Fruit fly (Drosophila melanogaster) whole organism, embryonic: ENCODE results near the gene Cyp28d2.

ENCODE experiments used
- Aef1 ChIP-seq: fragments of 200-800 bp; sonication (Bioruptor generic); IDR thresholded peaks from 3 replicates; pipeline ENCODE4 v1.3.6; 2022; ENCODE audit warnings: missing biosample characterization, missing genetic modification characterization
- Atf6 ChIP-seq: fragments of 200-800 bp; sonication (Bioruptor generic); IDR thresholded peaks from 2 replicates; pipeline ENCODE4 v1.3.6; 2022; ENCODE audit warnings: missing biosample characterization, missing genetic modification characterization
- BEAF-32 ChIP-seq: fragments of 200-800 bp; sonication (Bioruptor generic); optimal IDR thresholded peaks from 3 replicates; lab custom pipeline; 2017; ENCODE audit warnings: missing biosample characterization, missing genetic modification characterization, mild to moderate bottlenecking, moderate library complexity, missing genetic modification reagents
- Blimp-1 ChIP-seq: fragments of 200-800 bp; sonication (Bioruptor generic); optimal IDR thresholded peaks from 3 replicates; lab custom pipeline; 2018; ENCODE audit warnings: missing biosample characterization, missing genetic modification characterization, mild to moderate bottlenecking, moderate library complexity, missing genetic modification reagents
- CG10366 ChIP-seq: fragments of 200-800 bp; sonication (Bioruptor generic); IDR thresholded peaks from 2 replicates; pipeline ENCODE4 v1.3.6; 2022; ENCODE audit warnings: missing biosample characterization, missing genetic modification characterization
- CG10431 ChIP-seq: fragments of 200-800 bp; sonication (Bioruptor generic); optimal IDR thresholded peaks from 3 replicates; lab custom pipeline; 2018; ENCODE audit warnings: missing biosample characterization, mild to moderate bottlenecking, missing genetic modification characterization
- CG10543 ChIP-seq: fragments of 200-800 bp; sonication (Bioruptor generic); optimal IDR thresholded peaks from 3 replicates; lab custom pipeline; 2017; ENCODE audit warnings: missing biosample characterization, mild to moderate bottlenecking, missing genetic modification characterization, moderate library complexity
- CG12071 ChIP-seq: fragments of 200-800 bp; sonication (Bioruptor generic); optimal IDR thresholded peaks from 3 replicates; lab custom pipeline; 2018; ENCODE audit warnings: missing biosample characterization, mild to moderate bottlenecking, missing genetic modification characterization
- CG15269 ChIP-seq: fragments of 200-800 bp; sonication (Bioruptor generic); optimal IDR thresholded peaks from 2 replicates; lab custom pipeline; 2018; ENCODE audit warnings: missing biosample characterization, mild to moderate bottlenecking, missing genetic modification characterization, moderate library complexity
- CG1603 ChIP-seq: fragments of 200-800 bp; sonication (Bioruptor generic); optimal IDR thresholded peaks from 2 replicates; lab custom pipeline; 2019; ENCODE audit warnings: missing biosample characterization, mild to moderate bottlenecking, missing genetic modification characterization, moderate library complexity
- CG17186 ChIP-seq: fragments of 200-800 bp; sonication (Bioruptor generic); optimal IDR thresholded peaks from 3 replicates; lab custom pipeline; 2017; ENCODE audit warnings: missing biosample characterization, missing genetic modification reagents, missing genetic modification characterization
- CG17328 ChIP-seq: fragments of 200-800 bp; sonication (Bioruptor generic); IDR thresholded peaks from 2 replicates; pipeline ENCODE4 v1.3.6; 2022; ENCODE audit warnings: missing biosample characterization, missing genetic modification characterization
- CG18011 ChIP-seq: fragments of 200-800 bp; sonication (Bioruptor generic); optimal IDR thresholded peaks from 2 replicates; lab custom pipeline; 2017; ENCODE audit warnings: missing biosample characterization, missing genetic modification characterization, mild to moderate bottlenecking, moderate library complexity, missing genotype
- CG18262 ChIP-seq: fragments of 200-800 bp; optimal IDR thresholded peaks from 3 replicates; lab custom pipeline; 2019; ENCODE audit warnings: missing biosample characterization, mild to moderate bottlenecking, missing genetic modification characterization, moderate library complexity
- CG30431 ChIP-seq: fragments of 200-800 bp; sonication (Bioruptor generic); optimal IDR thresholded peaks from 2 replicates; lab custom pipeline; 2017; ENCODE audit warnings: missing biosample characterization, missing genetic modification characterization
- CG33557 ChIP-seq: fragments of 200-800 bp; sonication (Bioruptor generic); optimal IDR thresholded peaks from 2 replicates; lab custom pipeline; 2019; ENCODE audit warnings: missing biosample characterization, mild to moderate bottlenecking, missing genetic modification characterization, moderate library complexity
- CG3726 ChIP-seq: fragments of 200-800 bp; sonication (Bioruptor generic); IDR thresholded peaks from 3 replicates; pipeline ENCODE4, ENCODE4 v1.3.6; 2022; ENCODE audit warnings: missing biosample characterization, missing genetic modification characterization
- CG4328 ChIP-seq: fragments of 200-800 bp; sonication (Bioruptor generic); optimal IDR thresholded peaks from 3 replicates; lab custom pipeline; 2017; ENCODE audit warnings: missing biosample characterization, missing genetic modification reagents, missing genetic modification characterization
- CG6175 ChIP-seq: fragments of 200-800 bp; sonication (Bioruptor generic); IDR thresholded peaks from 3 replicates; pipeline ENCODE4 v1.3.6; 2022; ENCODE audit warnings: missing biosample characterization, missing genetic modification characterization
- CG6254 ChIP-seq: fragments of 200-800 bp; sonication (Bioruptor generic); optimal IDR thresholded peaks from 3 replicates; lab custom pipeline; 2017; ENCODE audit warnings: mild to moderate bottlenecking, missing biosample characterization, missing genetic modification reagents, missing genetic modification characterization
- CG6791 ChIP-seq: fragments of 200-800 bp; sonication (Bioruptor generic); IDR thresholded peaks from 3 replicates; pipeline ENCODE4 v1.3.6; 2022; ENCODE audit warnings: missing biosample characterization, missing genetic modification characterization; ENCODE audit not compliant: partially characterized antibody
- CG8388 ChIP-seq: fragments of 200-800 bp; sonication (Bioruptor generic); optimal IDR thresholded peaks from 2 replicates; lab custom pipeline; 2019; ENCODE audit warnings: missing biosample characterization, mild to moderate bottlenecking, missing genetic modification characterization, moderate library complexity
- CG8924 ChIP-seq: fragments of 200-800 bp; optimal IDR thresholded peaks from 3 replicates; lab custom pipeline; 2019; ENCODE audit warnings: missing biosample characterization, mild to moderate bottlenecking, missing genetic modification characterization, moderate library complexity
- CG8944 ChIP-seq: fragments of 200-800 bp; sonication (Bioruptor generic); optimal IDR thresholded peaks from 3 replicates; lab custom pipeline; 2016; ENCODE audit warnings: missing biosample characterization, missing genetic modification characterization
- CTCF ChIP-seq: fragments of 200-800 bp; sonication (Bioruptor generic); optimal IDR thresholded peaks from 2 replicates; lab custom pipeline; 2017; ENCODE audit warnings: missing biosample characterization, mild to moderate bottlenecking, missing genetic modification characterization, moderate library complexity
- D ChIP-seq, 2 experiments: fragments of 200-800 bp in 1 of 2; fragments of >200 bp in 1 of 2; sonication (Bioruptor generic) in 1 of 2; optimal IDR thresholded peaks; 2 replicates in 1 of 2; 3 replicates in 1 of 2; lab custom pipeline; 2017; ENCODE audit warnings: mild to moderate bottlenecking in 1 of 2, missing biosample characterization in 1 of 2, missing genetic modification characterization in 1 of 2, missing genetic modification reagents in 1 of 2
- Dip2 ChIP-seq: fragments of 200-800 bp; sonication (Bioruptor generic); IDR thresholded peaks from 2 replicates; pipeline ENCODE4 v1.3.6; 2022; ENCODE audit warnings: missing biosample characterization, missing genetic modification characterization
- Dip3 ChIP-seq: fragments of 200-800 bp; sonication (Bioruptor generic); optimal IDR thresholded peaks from 3 replicates; lab custom pipeline; 2016; ENCODE audit warnings: missing biosample characterization, missing genetic modification characterization
- Dp ChIP-seq: fragments of 200-800 bp; sonication (Bioruptor generic); optimal IDR thresholded peaks from 2 replicates; lab custom pipeline; 2018; ENCODE audit warnings: missing biosample characterization, mild to moderate bottlenecking, missing genetic modification characterization, moderate library complexity
- ERR ChIP-seq: fragments of 200-800 bp; sonication (Bioruptor generic); optimal IDR thresholded peaks from 2 replicates; lab custom pipeline; 2016; ENCODE audit warnings: missing biosample characterization, missing genetic modification characterization
- Fer1 ChIP-seq: fragments of 200-800 bp; sonication (Bioruptor generic); optimal IDR thresholded peaks from 2 replicates; lab custom pipeline; 2017; ENCODE audit warnings: missing biosample characterization, mild to moderate bottlenecking, missing genetic modification characterization
- HmgD ChIP-seq: fragments of 200-800 bp; sonication (Bioruptor generic); optimal IDR thresholded peaks from 3 replicates; lab custom pipeline; 2016; ENCODE audit warnings: missing biosample characterization, missing genetic modification characterization
- Mrtf ChIP-seq: fragments of 200-800 bp; sonication (Bioruptor generic); IDR thresholded peaks from 3 replicates; pipeline ENCODE4 v1.3.6; 2022; ENCODE audit warnings: missing biosample characterization, missing genetic modification characterization
- Nf-YA ChIP-seq: fragments of 200-800 bp; sonication (Bioruptor generic); IDR thresholded peaks from 2 replicates; pipeline ENCODE4 v1.3.6; 2022; ENCODE audit warnings: missing biosample characterization, missing genetic modification characterization
- Rx ChIP-seq: fragments of 200-800 bp; sonication (Bioruptor generic); IDR thresholded peaks from 2 replicates; pipeline ENCODE4 v1.3.6; 2022; ENCODE audit warnings: missing biosample characterization, missing genetic modification characterization
- Xrp1 ChIP-seq: fragments of 200-800 bp; sonication (Bioruptor generic); IDR thresholded peaks from 2 replicates; pipeline ENCODE4 v1.3.6; 2022; ENCODE audit warnings: missing biosample characterization, missing genetic modification characterization
- amos ChIP-seq: fragments of 200-800 bp; sonication (Bioruptor generic); IDR thresholded peaks from 2 replicates; pipeline ENCODE4 v1.3.6; 2022; ENCODE audit warnings: missing biosample characterization, missing genetic modification characterization; ENCODE audit not compliant: partially characterized antibody
- ash1 ChIP-seq: fragments of 200-800 bp; sonication (Bioruptor generic); optimal IDR thresholded peaks from 2 replicates; lab custom pipeline; 2018; ENCODE audit warnings: missing biosample characterization, mild to moderate bottlenecking, missing genetic modification characterization
- az2 ChIP-seq: fragments of 200-800 bp; sonication (Bioruptor generic); optimal IDR thresholded peaks from 3 replicates; lab custom pipeline; 2016; ENCODE audit warnings: missing biosample characterization, missing genetic modification characterization
- emc ChIP-seq: fragments of 200-800 bp; sonication (Bioruptor generic); optimal IDR thresholded peaks from 2 replicates; lab custom pipeline; 2016; ENCODE audit warnings: missing biosample characterization, missing genetic modification characterization
- gce ChIP-seq: fragments of 200-800 bp; sonication (Bioruptor generic); IDR thresholded peaks from 3 replicates; pipeline ENCODE4 v1.3.6; 2022; ENCODE audit warnings: missing biosample characterization, missing genetic modification characterization
- gem ChIP-seq: fragments of 200-800 bp; sonication (Bioruptor generic); optimal IDR thresholded peaks from 2 replicates; lab custom pipeline; 2019; ENCODE audit warnings: missing biosample characterization, mild to moderate bottlenecking, missing genetic modification characterization, moderate library complexity
- grau ChIP-seq: fragments of 200-800 bp; optimal IDR thresholded peaks from 3 replicates; lab custom pipeline; 2019; ENCODE audit warnings: missing biosample characterization, mild to moderate bottlenecking, missing genetic modification characterization, moderate library complexity
- ham ChIP-seq: fragments of 200-800 bp; sonication (Bioruptor generic); IDR thresholded peaks from 2 replicates; pipeline ENCODE4 v1.3.6; 2022; ENCODE audit warnings: missing biosample characterization, missing genetic modification characterization
- jing ChIP-seq: fragments of 200-800 bp; sonication (Bioruptor generic); optimal IDR thresholded peaks from 2 replicates; lab custom pipeline; 2018; ENCODE audit warnings: missing biosample characterization, mild to moderate bottlenecking, missing genetic modification characterization
- lbe ChIP-seq: fragments of 200-800 bp; sonication (Bioruptor generic); optimal IDR thresholded peaks from 2 replicates; lab custom pipeline; 2016; ENCODE audit warnings: missing biosample characterization, mild to moderate bottlenecking, missing genetic modification characterization
- onecut ChIP-seq: fragments of 200-800 bp; sonication (Bioruptor generic); IDR thresholded peaks from 2 replicates; pipeline ENCODE4 v1.3.6; 2022; ENCODE audit warnings: missing biosample characterization, missing genetic modification characterization
- phol ChIP-seq: fragments of 200-800 bp; sonication (Bioruptor generic); optimal IDR thresholded peaks from 3 replicates; lab custom pipeline; 2018; ENCODE audit warnings: missing biosample characterization, mild to moderate bottlenecking, missing genetic modification characterization, moderate library complexity
- sens ChIP-seq: fragments of 200-800 bp; sonication (Bioruptor generic); peaks from one replicate; lab custom pipeline; 2016; ENCODE audit warnings: missing biosample characterization, missing genetic modification characterization
- sna ChIP-seq: fragments of 200-800 bp; sonication (Bioruptor generic); IDR thresholded peaks from 2 replicates; pipeline ENCODE4 v1.3.6; 2022; ENCODE audit warnings: missing biosample characterization, missing genetic modification characterization; ENCODE audit not compliant: partially characterized antibody
- vvl ChIP-seq: fragments of 200-800 bp; sonication (Bioruptor generic); IDR thresholded peaks from 2 replicates; pipeline ENCODE4 v1.3.6; 2022; ENCODE audit warnings: missing biosample characterization, missing genetic modification characterization
- wdn ChIP-seq: fragments of 200-800 bp; sonication (Bioruptor generic); IDR thresholded peaks from 2 replicates; pipeline ENCODE4 v1.3.6; 2022; ENCODE audit warnings: missing biosample characterization, missing genetic modification characterization

The Cyp28d2 gene

dm6 chr2L:5231437-5231836 is 24.4 kb downstream of the Cyp28d2 start:
- TF ChIP-seq jing (GFP tag; lab: Kevin White, UChicago) = no peak
- TF ChIP-seq ERR (GFP tag; lab: Kevin White, UChicago) = no peak
- no peak for TF ChIP-seq ham (GFP tag; lab: Robert Waterston, UW)
- peak; percentile 33 for TF ChIP-seq CG18262 (tag; lab: Kevin White, UChicago)
- peak; percentile 80 for TF ChIP-seq sens (GFP tag; lab: Kevin White, UChicago)
- TF ChIP-seq phol = peak; percentile 5
- no peak for TF ChIP-seq CG4328 (GFP tag; lab: Kevin White, UChicago)
- TF ChIP-seq CG10366 (GFP tag; lab: Robert Waterston, UW) = no peak
- TF ChIP-seq CG6175 (GFP tag; lab: Robert Waterston, UW) = no peak
- peak; percentile 13 for TF ChIP-seq Blimp-1 (GFP tag; lab: Kevin White, UChicago)
- TF ChIP-seq gce = no peak
- TF ChIP-seq Fer1 (GFP tag; lab: Kevin White, UChicago) = no peak
- TF ChIP-seq CG17328 (GFP tag; lab: Robert Waterston, UW) = peak; percentile 15; the same call in 1 of the 2 replicates
- TF ChIP-seq CG8388 = no peak
- no peak for TF ChIP-seq amos
- no peak for TF ChIP-seq CG18011
- no peak for TF ChIP-seq CG3726 (GFP tag; lab: Robert Waterston, UW)
- no peak for TF ChIP-seq wdn (GFP tag; lab: Robert Waterston, UW)
- no peak for TF ChIP-seq CG10431 (GFP tag; lab: Kevin White, UChicago)
- TF ChIP-seq Xrp1 (GFP tag; lab: Robert Waterston, UW) = peak; percentile 25; the same call in 1 of the 2 replicates
- no peak for TF ChIP-seq CG1603 (tag; lab: Kevin White, UChicago)
- no peak for TF ChIP-seq Rx
- TF ChIP-seq vvl = no peak
- TF ChIP-seq emc (GFP tag; lab: Kevin White, UChicago) = no peak
- no peak for TF ChIP-seq sna (GFP tag; lab: Robert Waterston, UW)
- no peak for TF ChIP-seq Dip3 (GFP tag; lab: Kevin White, UChicago)
- no peak for TF ChIP-seq HmgD
- peak; percentile 28 for TF ChIP-seq lbe
- TF ChIP-seq CG30431 (GFP tag; lab: Kevin White, UChicago) = no peak
- no peak for TF ChIP-seq Dp
- no peak for TF ChIP-seq CTCF (GFP tag; lab: Kevin White, UChicago)
- no peak for TF ChIP-seq CG10543 (GFP tag; lab: Kevin White, UChicago)
- no peak for TF ChIP-seq Nf-YA (GFP tag; lab: Robert Waterston, UW)
- TF ChIP-seq az2 = no peak
- no peak for TF ChIP-seq D (optimal IDR thresholded peaks at IDR 0.05; lab: Kevin White, UChicago)
- TF ChIP-seq D (GFP tag; optimal IDR thresholded peaks at IDR 0.05; lab: Kevin White, UChicago) = no peak
- no peak for TF ChIP-seq Mrtf
- TF ChIP-seq CG8924 (tag; lab: Kevin White, UChicago) = no peak
- TF ChIP-seq BEAF-32 (GFP tag; lab: Kevin White, UChicago) = no peak
- TF ChIP-seq Atf6 (GFP tag; lab: Robert Waterston, UW) = no peak; the same call in 1 of the 2 replicates
- no peak for TF ChIP-seq CG8944 (GFP tag; lab: Kevin White, UChicago)
- no peak for TF ChIP-seq CG33557
- TF ChIP-seq Dip2 = no peak
- TF ChIP-seq onecut (GFP tag; lab: Robert Waterston, UW) = no peak
- TF ChIP-seq CG6791 (GFP tag; lab: Robert Waterston, UW) = no peak
- TF ChIP-seq grau (tag; lab: Kevin White, UChicago) = no peak
- TF ChIP-seq CG15269 (tag; lab: Kevin White, UChicago) = no peak
- peak; percentile 48 for TF ChIP-seq gem (tag; lab: Kevin White, UChicago)
- TF ChIP-seq Aef1 (GFP tag; lab: Robert Waterston, UW) = no peak
- TF ChIP-seq CG12071 = no peak
- no peak for TF ChIP-seq CG17186
- TF ChIP-seq ash1 (GFP tag; lab: Kevin White, UChicago) = no peak
- TF ChIP-seq CG6254 (GFP tag; lab: Kevin White, UChicago) = no peak
